Fruit fly (Drosophila melanogaster): ENCODE results near the gene CG11693.

dm6 chr3R:8285727-8286344, 24.7 kb downstream of the CG11693 start:
- TF ChIP-seq h (optimal IDR thresholded peaks at IDR 0.05) (no peak), ttk (optimal IDR thresholded peaks at IDR 0.05) (no peak)

Measured in Kc167 (cell line).